Worm (Caenorhabditis elegans) whole organism, mixed stage, embryonic: ENCODE results near the gene F19H6.5.

Source experiments
- M03D4.4 ChIP-seq: sonication (generic microtip); optimal IDR thresholded peaks from 2 replicates; lab custom pipeline; 2017; ENCODE audit warnings: mild to moderate bottlenecking, missing genetic modification characterization, missing compliant biosample characterization
- bed-3 ChIP-seq: fragments of 200-800 bp; sonication (Bioruptor generic); optimal IDR thresholded peaks from 3 replicates; lab custom pipeline; 2018; ENCODE audit warnings: mild to moderate bottlenecking, missing genetic modification characterization, moderate library complexity, missing compliant biosample characterization
- ceh-39 ChIP-seq: fragments of 150-350 bp; optimal IDR thresholded peaks from 2 replicates; lab custom pipeline; 2014; ENCODE audit warnings: missing biosample characterization, missing genetic modification characterization
- ceh-43 ChIP-seq: fragments of 200-800 bp; sonication (Bioruptor generic); optimal IDR thresholded peaks from 2 replicates; lab custom pipeline; 2018; ENCODE audit warnings: mild to moderate bottlenecking, missing genetic modification characterization, moderate library complexity, missing compliant biosample characterization
- ceh-83 ChIP-seq: fragments of 200-800 bp; sonication (Bioruptor generic); optimal IDR thresholded peaks from 2 replicates; lab custom pipeline; 2018; ENCODE audit warnings: mild to moderate bottlenecking, missing genetic modification characterization, missing compliant biosample characterization
- ces-1 ChIP-seq: fragments of 150-350 bp; optimal IDR thresholded peaks from 2 replicates; lab custom pipeline; 2014; ENCODE audit warnings: missing biosample characterization, missing genetic modification reagents, missing genetic modification characterization
- cnd-1 ChIP-seq: fragments of 200-800 bp; sonication (Bioruptor generic); optimal IDR thresholded peaks from 2 replicates; lab custom pipeline; 2018; ENCODE audit warnings: mild to moderate bottlenecking, missing genetic modification characterization, missing compliant biosample characterization
- drap-1 ChIP-seq: fragments of 200-800 bp; sonication (Bioruptor generic); optimal IDR thresholded peaks from 3 replicates; lab custom pipeline; 2018; ENCODE audit warnings: mild to moderate bottlenecking, missing genetic modification characterization, missing compliant biosample characterization
- elt-1 ChIP-seq: sonication (generic microtip); optimal IDR thresholded peaks from 2 replicates; lab custom pipeline; 2017; ENCODE audit warnings: missing genetic modification characterization, mild to moderate bottlenecking, missing compliant biosample characterization, antibody characterized with exemption, moderate library complexity, borderline replicate concordance; ENCODE audit not compliant: insufficient read depth
- elt-3 ChIP-seq: fragments of 150-350 bp; optimal IDR thresholded peaks from 2 replicates; lab custom pipeline; 2014; ENCODE audit warnings: missing biosample characterization, missing genetic modification characterization
- ham-2 ChIP-seq: fragments of 200-800 bp; sonication (Bioruptor generic); optimal IDR thresholded peaks from 2 replicates; lab custom pipeline; 2018; ENCODE audit warnings: mild to moderate bottlenecking, missing genetic modification characterization, missing compliant biosample characterization
- hlh-1 ChIP-seq: fragments of 150-350 bp; optimal IDR thresholded peaks from 2 replicates; lab custom pipeline; 2014; ENCODE audit warnings: missing biosample characterization, missing genetic modification reagents, missing genetic modification characterization
- lin-13 ChIP-seq: fragments of 150-350 bp; optimal IDR thresholded peaks from 2 replicates; lab custom pipeline; 2014; ENCODE audit warnings: missing biosample characterization, missing genetic modification characterization
- lin-32 ChIP-seq: fragments of 200-800 bp; sonication (Bioruptor generic); optimal IDR thresholded peaks from 2 replicates; lab custom pipeline; 2018; ENCODE audit warnings: mild to moderate bottlenecking, missing genetic modification characterization, missing compliant biosample characterization
- lsy-2 ChIP-seq: fragments of 150-350 bp; optimal IDR thresholded peaks from 2 replicates; lab custom pipeline; 2014; ENCODE audit warnings: missing biosample characterization, missing genetic modification characterization
- mab-5 ChIP-seq: fragments of 150-350 bp; optimal IDR thresholded peaks from 2 replicates; lab custom pipeline; 2014; ENCODE audit warnings: missing biosample characterization, missing genetic modification characterization
- mep-1 ChIP-seq: fragments of 150-350 bp; optimal IDR thresholded peaks from 2 replicates; lab custom pipeline; 2017; ENCODE audit warnings: missing biosample characterization, missing genetic modification reagents, missing genetic modification characterization, inconsistent platforms
- mls-2 ChIP-seq: sonication (generic microtip); optimal IDR thresholded peaks from 2 replicates; lab custom pipeline; 2016; ENCODE audit warnings: mild to moderate bottlenecking, missing genetic modification characterization, moderate library complexity, missing compliant biosample characterization
- nhr-12 ChIP-seq: fragments of 150-350 bp; optimal IDR thresholded peaks from 2 replicates; lab custom pipeline; 2014; ENCODE audit warnings: missing biosample characterization, missing genetic modification characterization
- nhr-2 ChIP-seq: fragments of 150-350 bp; optimal IDR thresholded peaks from 2 replicates; lab custom pipeline; 2014; ENCODE audit warnings: missing biosample characterization, missing genetic modification characterization
- nhr-237 ChIP-seq: fragments of 150-350 bp; optimal IDR thresholded peaks from 2 replicates; lab custom pipeline; 2014; ENCODE audit warnings: missing biosample characterization, missing genetic modification characterization
- nhr-28 ChIP-seq: fragments of 150-350 bp; optimal IDR thresholded peaks from 2 replicates; lab custom pipeline; 2014; ENCODE audit warnings: missing biosample characterization, missing genetic modification characterization
- nhr-76 ChIP-seq: sonication (generic microtip); optimal IDR thresholded peaks from 2 replicates; lab custom pipeline; 2017; ENCODE audit warnings: missing biosample characterization, missing genetic modification characterization
- pha-4 ChIP-seq: fragments of 150-350 bp; optimal IDR thresholded peaks from 2 replicates; lab custom pipeline; 2018; ENCODE audit warnings: missing biosample characterization, missing genetic modification reagents, missing genetic modification characterization
- sem-2 ChIP-seq: fragments of 200-800 bp; sonication (Bioruptor generic); optimal IDR thresholded peaks from 2 replicates; lab custom pipeline; 2018; ENCODE audit warnings: mild to moderate bottlenecking, missing genetic modification characterization, missing compliant biosample characterization
- snpc-4 ChIP-seq: fragments of 150-350 bp; optimal IDR thresholded peaks from 2 replicates; lab custom pipeline; 2014; ENCODE audit warnings: missing biosample characterization, missing genetic modification characterization
- sptf-1 ChIP-seq: sonication (generic microtip); optimal IDR thresholded peaks from 2 replicates; lab custom pipeline; 2017; ENCODE audit warnings: mild to moderate bottlenecking, missing genetic modification characterization, moderate library complexity, missing compliant biosample characterization
- tbx-8 ChIP-seq: fragments of 200-800 bp; sonication (Bioruptor generic); optimal IDR thresholded peaks from 2 replicates; lab custom pipeline; 2018; ENCODE audit warnings: mild to moderate bottlenecking, missing genetic modification characterization, moderate library complexity, missing compliant biosample characterization
- unc-120 ChIP-seq: sonication (generic microtip); optimal IDR thresholded peaks from 2 replicates; lab custom pipeline; 2017; ENCODE audit warnings: missing genetic modification characterization, missing compliant biosample characterization; ENCODE audit not compliant: poor library complexity, severe bottlenecking
- unc-39 ChIP-seq: fragments of 150-350 bp; optimal IDR thresholded peaks from 2 replicates; lab custom pipeline; 2014; ENCODE audit warnings: missing biosample characterization, missing genetic modification characterization
- unc-62 ChIP-seq: fragments of 150-350 bp; optimal IDR thresholded peaks from 2 replicates; lab custom pipeline; 2014; ENCODE audit warnings: missing biosample characterization, missing genetic modification reagents, missing genetic modification characterization
- ztf-11 ChIP-seq: fragments of 150-350 bp; optimal IDR thresholded peaks from 2 replicates; lab custom pipeline; 2014; ENCODE audit warnings: missing biosample characterization, missing genetic modification characterization

The F19H6.5 gene

DNA sequence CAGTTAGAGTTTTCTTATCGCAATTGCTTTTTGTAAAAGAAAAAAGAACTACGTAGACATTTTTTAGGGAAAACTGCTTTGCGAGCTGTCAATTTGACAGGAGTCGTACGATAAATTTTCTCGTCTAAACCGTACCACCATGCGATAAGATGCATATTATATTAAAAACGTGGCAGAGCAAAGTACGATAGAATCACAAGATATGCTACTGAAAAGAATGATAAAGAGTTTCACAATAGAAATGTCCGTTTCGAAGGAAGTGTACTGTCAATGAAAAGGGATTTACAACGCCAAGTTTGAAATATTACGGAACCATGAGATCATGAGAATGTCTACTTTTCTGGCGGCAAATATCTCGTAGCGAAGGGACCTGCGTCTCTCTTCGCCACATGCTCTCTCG, at the start of gene F19H6.5:
Gene F19H6.5, minus strand, starts transcription at position 101 of the 400 bp plus-strand sequence.
- TF ChIP-seq nhr-2 (tag; lab: Kevin White, UChicago) (no peak), nhr-76 (tag; lab: Kevin White, UChicago) (no peak), ces-1 (GFP tag; lab: Kevin White, UChicago) (no peak), mls-2 (tag; lab: Kevin White, UChicago) (no peak), elt-1 (tag; lab: Kevin White, UChicago) (no peak), snpc-4 (tag; lab: Kevin White, UChicago) (no peak), hlh-1 (tag; lab: Kevin White, UChicago) (no peak), nhr-28 (tag; lab: Kevin White, UChicago) (no peak), ceh-43 (no peak), pha-4 (no peak), nhr-12 (tag; lab: Kevin White, UChicago) (no peak), lin-32 (GFP tag; lab: Kevin White, UChicago) (no peak), lsy-2 (tag; lab: Kevin White, UChicago) (no peak), bed-3 (GFP tag; lab: Kevin White, UChicago) (no peak), lin-13 (tag; lab: Kevin White, UChicago) (no peak)

DNA sequence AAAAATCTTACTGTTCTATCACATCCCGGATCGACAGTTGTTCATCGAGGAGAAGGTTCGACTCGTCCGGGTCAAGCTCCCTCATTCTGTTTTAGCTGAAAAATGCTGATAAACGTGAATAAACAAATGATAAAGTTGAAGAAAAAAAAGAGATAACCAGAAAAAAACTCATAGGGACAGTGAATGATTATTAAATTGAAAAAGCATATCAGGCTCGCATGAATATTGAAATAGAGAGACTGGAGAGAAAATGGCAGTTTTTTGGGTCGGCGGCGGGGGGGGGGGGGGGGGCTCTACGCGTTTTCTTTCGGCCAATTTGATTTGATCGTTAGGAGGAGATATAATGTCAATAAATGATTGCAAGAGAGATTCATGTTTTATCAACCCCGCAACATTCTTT, 49.2 kb upstream of the F19H6.5 start, which contains the start of gene lin-2:
Gene lin-2, minus strand, starts transcription at position 101 of the 400 bp plus-strand sequence.
- TF ChIP-seq elt-3 (tag; lab: Kevin White, UChicago) = no peak
- no peak for TF ChIP-seq lin-32 (GFP tag; lab: Kevin White, UChicago)
- no peak for TF ChIP-seq nhr-2 (tag; lab: Kevin White, UChicago)
- no peak for TF ChIP-seq ces-1 (GFP tag; lab: Kevin White, UChicago)
- TF ChIP-seq pha-4 = no peak
- TF ChIP-seq unc-62 (GFP tag; lab: Kevin White, UChicago) = no peak
- TF ChIP-seq sem-2 (GFP tag; lab: Kevin White, UChicago) = no peak

DNA sequence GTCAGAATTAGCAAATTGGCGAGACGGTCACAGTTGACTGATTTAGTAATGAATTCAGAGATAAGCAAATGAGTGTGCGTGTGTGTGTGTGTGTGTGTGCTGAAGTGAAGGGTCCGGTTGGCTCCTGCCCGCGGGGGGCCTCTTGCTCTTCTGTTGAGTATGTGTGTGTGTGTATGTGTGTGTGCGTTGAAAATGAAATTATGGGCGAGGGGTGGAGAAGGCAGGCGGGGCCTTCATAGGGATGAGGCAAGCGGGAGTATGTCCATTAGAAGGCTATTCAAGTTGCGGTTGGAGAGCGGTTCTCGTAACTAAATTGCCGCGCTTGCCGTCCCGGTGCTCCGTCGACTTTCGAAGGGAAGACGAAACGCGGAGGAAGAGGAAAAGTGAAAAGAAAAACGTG, 42.6 kb upstream of the F19H6.5 start:
- TF ChIP-seq ceh-39 = no peak
- TF ChIP-seq unc-62 (GFP tag; lab: Kevin White, UChicago) = no peak
- TF ChIP-seq lin-32 (GFP tag; lab: Kevin White, UChicago) = no peak
- peak; percentile 98 for TF ChIP-seq ces-1 (GFP tag; lab: Kevin White, UChicago)
- TF ChIP-seq sptf-1 (tag; lab: Kevin White, UChicago) = peak; percentile 71
- TF ChIP-seq unc-39 (tag; lab: Kevin White, UChicago) = no peak
- peak; percentile 32 for TF ChIP-seq unc-120
- TF ChIP-seq drap-1 (GFP tag; lab: Kevin White, UChicago) = peak; percentile 62
- no peak for TF ChIP-seq tbx-8
- TF ChIP-seq mls-2 (tag; lab: Kevin White, UChicago) = peak; percentile 33

DNA sequence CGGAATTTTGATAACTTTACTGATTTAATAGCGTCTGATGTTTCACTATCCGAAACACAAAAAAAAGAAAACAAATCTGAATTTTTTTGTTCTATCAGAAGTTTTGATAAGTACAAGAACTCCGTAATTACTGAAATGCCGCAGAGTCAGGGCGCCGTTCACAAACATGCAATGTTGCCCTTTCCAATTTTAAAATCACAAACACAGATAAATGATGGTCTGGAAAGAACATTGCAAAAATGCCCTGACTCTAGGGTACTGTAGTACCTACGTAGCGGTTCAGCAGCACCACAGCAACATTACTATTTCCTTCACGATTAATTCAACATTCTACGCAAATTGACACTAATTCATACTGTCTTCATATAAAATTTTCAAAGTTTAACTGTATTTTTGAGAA, 41.9 kb upstream of the F19H6.5 start:
- TF ChIP-seq ceh-39 (no peak), ztf-11 (tag; lab: Kevin White, UChicago) (no peak), nhr-12 (tag; lab: Kevin White, UChicago) (no peak), ham-2 (no peak), mab-5 (tag; lab: Kevin White, UChicago) (no peak), unc-39 (tag; lab: Kevin White, UChicago) (no peak), snpc-4 (tag; lab: Kevin White, UChicago) (no peak), tbx-8 (no peak), mep-1 (tag; lab: Kevin White, UChicago) (no peak), elt-3 (tag; lab: Kevin White, UChicago) (no peak), cnd-1 (tag; lab: Kevin White, UChicago) (no peak), nhr-28 (tag; lab: Kevin White, UChicago) (no peak), nhr-76 (tag; lab: Kevin White, UChicago) (no peak), ces-1 (GFP tag; lab: Kevin White, UChicago) (no peak), sptf-1 (tag; lab: Kevin White, UChicago) (no peak), M03D4.4 (no peak), lin-32 (GFP tag; lab: Kevin White, UChicago) (no peak)

DNA sequence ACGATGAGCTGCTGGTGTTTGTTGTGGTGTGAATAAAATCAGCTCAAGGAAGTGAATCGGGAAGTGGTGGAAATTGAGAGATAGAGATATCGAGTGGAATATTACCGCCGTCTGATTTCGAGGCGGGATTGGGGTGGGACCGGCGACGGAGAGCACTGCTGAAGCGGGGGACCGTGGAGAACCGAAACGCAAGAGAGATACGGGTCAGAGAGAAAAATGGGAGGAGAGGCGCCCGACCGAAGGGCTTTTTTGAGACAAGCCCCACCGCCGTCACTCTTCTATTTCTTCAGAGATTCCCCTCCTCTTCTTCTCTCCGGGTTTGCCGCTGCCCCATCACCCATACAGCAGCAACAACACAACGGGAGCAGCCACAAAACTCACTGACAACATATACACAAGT, 41.3 kb upstream of the F19H6.5 start:
- no peak for TF ChIP-seq ceh-83 (GFP tag; lab: Kevin White, UChicago)
- no peak for TF ChIP-seq unc-120
- no peak for TF ChIP-seq sem-2 (GFP tag; lab: Kevin White, UChicago)
- TF ChIP-seq snpc-4 (tag; lab: Kevin White, UChicago) = no peak
- TF ChIP-seq unc-62 (GFP tag; lab: Kevin White, UChicago) = no peak
- TF ChIP-seq nhr-237 = no peak
- no peak for TF ChIP-seq lin-32 (GFP tag; lab: Kevin White, UChicago)
- no peak for TF ChIP-seq pha-4
- no peak for TF ChIP-seq elt-3 (tag; lab: Kevin White, UChicago)
- no peak for TF ChIP-seq ces-1 (GFP tag; lab: Kevin White, UChicago)
- no peak for TF ChIP-seq ham-2
- TF ChIP-seq nhr-12 (tag; lab: Kevin White, UChicago) = no peak
